Fruit fly (Drosophila melanogaster) whole organism, embryonic: Measurements from ENCODE around the gene Srr.

Experiments
- Adf1 ChIP-seq: fragments of 200-800 bp; sonication (Bioruptor generic); IDR thresholded peaks from 2 replicates; pipeline ENCODE4 v1.3.6; 2022; ENCODE audit warnings: missing biosample characterization, missing genetic modification characterization
- BEAF-32 ChIP-seq: fragments of 200-800 bp; sonication (Bioruptor generic); optimal IDR thresholded peaks from 3 replicates; lab custom pipeline; 2017; ENCODE audit warnings: missing biosample characterization, missing genetic modification characterization, mild to moderate bottlenecking, moderate library complexity, missing genetic modification reagents
- CG11723 ChIP-seq: fragments of 200-800 bp; sonication (Bioruptor generic); optimal IDR thresholded peaks from 2 replicates; lab custom pipeline; 2017; ENCODE audit warnings: missing biosample characterization, mild to moderate bottlenecking, missing genetic modification characterization
- CG12236 ChIP-seq: fragments of 200-800 bp; sonication (Bioruptor generic); optimal IDR thresholded peaks from 2 replicates; lab custom pipeline; 2016; ENCODE audit warnings: missing biosample characterization, missing genetic modification characterization
- CG1233 ChIP-seq: fragments of 200-800 bp; sonication (Bioruptor generic); optimal IDR thresholded peaks from 4 replicates; lab custom pipeline; 2018; ENCODE audit warnings: missing biosample characterization, mild to moderate bottlenecking, missing genetic modification characterization
- CG13287 ChIP-seq: fragments of 200-800 bp; sonication (Bioruptor generic); IDR thresholded peaks from 2 replicates; pipeline ENCODE4 v1.3.6; 2022; ENCODE audit warnings: missing biosample characterization, missing genetic modification characterization; ENCODE audit not compliant: partially characterized antibody
- CG14050 ChIP-seq: fragments of 200-800 bp; sonication (Bioruptor generic); IDR thresholded peaks from 3 replicates; pipeline ENCODE4 v1.3.6; 2022; ENCODE audit warnings: missing biosample characterization, missing genetic modification characterization
- CG15696 ChIP-seq: fragments of 200-800 bp; sonication (Bioruptor generic); optimal IDR thresholded peaks from 2 replicates; lab custom pipeline; 2019; ENCODE audit warnings: missing biosample characterization, mild to moderate bottlenecking, missing genetic modification characterization, moderate library complexity
- CG16863 ChIP-seq: fragments of 200-800 bp; sonication (Bioruptor generic); optimal IDR thresholded peaks from 3 replicates; lab custom pipeline; 2016; ENCODE audit warnings: missing biosample characterization, missing genetic modification characterization
- CG17912 ChIP-seq: fragments of 200-800 bp; sonication (Bioruptor generic); optimal IDR thresholded peaks from 2 replicates; lab custom pipeline; 2018; ENCODE audit warnings: missing biosample characterization, mild to moderate bottlenecking, missing genetic modification characterization
- CG18476 ChIP-seq: fragments of 200-800 bp; sonication (Bioruptor generic); optimal IDR thresholded peaks from 2 replicates; lab custom pipeline; 2016; ENCODE audit warnings: missing biosample characterization, mild to moderate bottlenecking, missing genetic modification characterization
- CG18599 ChIP-seq: fragments of 200-800 bp; sonication (Bioruptor generic); optimal IDR thresholded peaks from 3 replicates; lab custom pipeline; 2017; ENCODE audit warnings: missing biosample characterization, missing genetic modification characterization, mild to moderate bottlenecking, moderate library complexity, missing genetic modification reagents
- CG2129 ChIP-seq: fragments of 200-800 bp; sonication (Bioruptor generic); IDR thresholded peaks from 2 replicates; pipeline ENCODE4 v1.3.6; 2022; ENCODE audit warnings: missing biosample characterization, missing genetic modification characterization; ENCODE audit not compliant: partially characterized antibody
- CG33557 ChIP-seq: fragments of 200-800 bp; sonication (Bioruptor generic); optimal IDR thresholded peaks from 2 replicates; lab custom pipeline; 2019; ENCODE audit warnings: missing biosample characterization, mild to moderate bottlenecking, missing genetic modification characterization, moderate library complexity
- CG6175 ChIP-seq: fragments of 200-800 bp; sonication (Bioruptor generic); IDR thresholded peaks from 3 replicates; pipeline ENCODE4 v1.3.6; 2022; ENCODE audit warnings: missing biosample characterization, missing genetic modification characterization
- CG7963 ChIP-seq: fragments of 200-800 bp; sonication (Bioruptor generic); IDR thresholded peaks from 3 replicates; pipeline ENCODE4 v1.3.6; 2022; ENCODE audit warnings: missing biosample characterization, missing genetic modification characterization; ENCODE audit not compliant: partially characterized antibody
- CG8944 ChIP-seq: fragments of 200-800 bp; sonication (Bioruptor generic); optimal IDR thresholded peaks from 3 replicates; lab custom pipeline; 2016; ENCODE audit warnings: missing biosample characterization, missing genetic modification characterization
- Dip3 ChIP-seq: fragments of 200-800 bp; sonication (Bioruptor generic); optimal IDR thresholded peaks from 3 replicates; lab custom pipeline; 2016; ENCODE audit warnings: missing biosample characterization, missing genetic modification characterization
- Ets65A ChIP-seq: fragments of 200-800 bp; sonication (Bioruptor generic); peaks from one replicate; lab custom pipeline; 2016; ENCODE audit warnings: missing biosample characterization, missing genetic modification characterization
- Lim3 ChIP-seq: fragments of 200-800 bp; sonication (Bioruptor generic); IDR thresholded peaks from 2 replicates; pipeline ENCODE4 v1.3.6; 2022; ENCODE audit warnings: missing biosample characterization, missing genetic modification characterization
- Poxn ChIP-seq: fragments of 200-800 bp; sonication (Bioruptor generic); IDR thresholded peaks from 2 replicates; pipeline ENCODE4 v1.3.6; 2022; ENCODE audit warnings: missing biosample characterization, missing genetic modification characterization
- Sry-β ChIP-seq: fragments of 200-800 bp; sonication (Bioruptor generic); optimal IDR thresholded peaks from 2 replicates; lab custom pipeline; 2018; ENCODE audit warnings: missing biosample characterization, mild to moderate bottlenecking, missing genetic modification characterization, moderate library complexity
- ab ChIP-seq: fragments of 200-800 bp; sonication (Bioruptor generic); optimal IDR thresholded peaks from 2 replicates; lab custom pipeline; 2016; ENCODE audit warnings: missing biosample characterization, missing genetic modification characterization
- ac ChIP-seq: fragments of 200-800 bp; sonication (Bioruptor generic); optimal IDR thresholded peaks from 3 replicates; lab custom pipeline; 2017; ENCODE audit warnings: missing biosample characterization, mild to moderate bottlenecking, missing genetic modification characterization
- amos ChIP-seq: fragments of 200-800 bp; sonication (Bioruptor generic); IDR thresholded peaks from 2 replicates; pipeline ENCODE4 v1.3.6; 2022; ENCODE audit warnings: missing biosample characterization, missing genetic modification characterization; ENCODE audit not compliant: partially characterized antibody
- cato ChIP-seq: fragments of 200-800 bp; sonication (Bioruptor generic); optimal IDR thresholded peaks from 2 replicates; lab custom pipeline; 2016; ENCODE audit warnings: missing biosample characterization, missing genetic modification characterization, borderline replicate concordance
- chinmo ChIP-seq: fragments of 200-800 bp; sonication (Bioruptor generic); IDR thresholded peaks from 4 replicates; pipeline ENCODE4 v1.3.6; 2022; ENCODE audit warnings: missing biosample characterization, missing genetic modification characterization; ENCODE audit not compliant: partially characterized antibody
- danr ChIP-seq: fragments of 200-800 bp; sonication (Bioruptor generic); IDR thresholded peaks from 2 replicates; pipeline ENCODE4 v1.3.6; 2022; ENCODE audit warnings: missing biosample characterization, missing genetic modification characterization
- disco-r ChIP-seq: fragments of 200-800 bp; sonication (Bioruptor generic); optimal IDR thresholded peaks from 2 replicates; lab custom pipeline; 2016; ENCODE audit warnings: missing biosample characterization, missing genetic modification characterization
- dm ChIP-seq: fragments of 200-800 bp; sonication (Bioruptor generic); optimal IDR thresholded peaks from 3 replicates; lab custom pipeline; 2016; ENCODE audit warnings: missing biosample characterization, missing genetic modification characterization
- dpn ChIP-seq, 2 experiments: fragments of 200-800 bp; sonication (Bioruptor generic); optimal IDR thresholded peaks; 3 replicates each; lab custom pipeline; 2016; ENCODE audit warnings: missing biosample characterization in 2 of 2, missing genetic modification characterization in 2 of 2
- fd3F ChIP-seq: fragments of 200-800 bp; sonication (Bioruptor generic); optimal IDR thresholded peaks from 2 replicates; lab custom pipeline; 2018; ENCODE audit warnings: missing biosample characterization, mild to moderate bottlenecking, missing genetic modification characterization, moderate library complexity
- fd64A ChIP-seq: fragments of 200-800 bp; sonication (Bioruptor generic); optimal IDR thresholded peaks from 3 replicates; lab custom pipeline; 2018; ENCODE audit warnings: missing biosample characterization, mild to moderate bottlenecking, missing genetic modification characterization
- fd96Cb ChIP-seq: fragments of 200-800 bp; sonication (Bioruptor generic); optimal IDR thresholded peaks from 2 replicates; lab custom pipeline; 2018; ENCODE audit warnings: missing biosample characterization, mild to moderate bottlenecking, missing genetic modification characterization, moderate library complexity
- gro ChIP-seq: fragments of 200-800 bp; sonication (Bioruptor generic); optimal IDR thresholded peaks from 2 replicates; lab custom pipeline; 2016; ENCODE audit warnings: missing biosample characterization, missing genetic modification characterization
- hb ChIP-seq: fragments of 200-800 bp; sonication (Bioruptor generic); IDR thresholded peaks from 3 replicates; pipeline ENCODE4 v1.3.6; 2022; ENCODE audit warnings: missing biosample characterization, missing genetic modification characterization; ENCODE audit not compliant: partially characterized antibody
- her ChIP-seq: fragments of 200-800 bp; sonication (Bioruptor generic); optimal IDR thresholded peaks from 2 replicates; lab custom pipeline; 2016; ENCODE audit warnings: missing biosample characterization, missing genetic modification characterization
- jumu ChIP-seq: fragments of 200-800 bp; sonication (Bioruptor generic); optimal IDR thresholded peaks from 3 replicates; lab custom pipeline; 2016; ENCODE audit warnings: missing biosample characterization, missing genetic modification characterization
- kah ChIP-seq: fragments of 200-800 bp; sonication (Bioruptor generic); optimal IDR thresholded peaks from 2 replicates; lab custom pipeline; 2018; ENCODE audit warnings: missing biosample characterization, mild to moderate bottlenecking, missing genetic modification characterization
- lola ChIP-seq, 3 experiments: fragments of >200 bp in 2 of 3; fragments of 200-800 bp in 1 of 3; sonication (Bioruptor generic) in 1 of 3; optimal IDR thresholded peaks; 2 replicates each; lab custom pipeline; 2017 to 2019; ENCODE audit warnings: missing biosample characterization in 3 of 3, missing genetic modification characterization in 3 of 3, mild to moderate bottlenecking in 1 of 3, moderate library complexity in 1 of 3
- lov ChIP-seq, 2 experiments: fragments of 200-800 bp in 1 of 2; fragments of >200 bp in 1 of 2; sonication (Bioruptor generic) in 1 of 2; IDR thresholded peaks in 1 of 2; optimal IDR thresholded peaks in 1 of 2; 2 replicates in 1 of 2; 3 replicates in 1 of 2; pipeline versions ENCODE4 v1.3.6 to Lab custom; 2017 to 2022; ENCODE audit warnings: missing biosample characterization in 1 of 2, missing genetic modification characterization in 1 of 2
- mirr ChIP-seq: fragments of 200-800 bp; sonication (Bioruptor generic); optimal IDR thresholded peaks from 3 replicates; lab custom pipeline; 2018; ENCODE audit warnings: missing biosample characterization, mild to moderate bottlenecking, missing genetic modification characterization
- oc ChIP-seq: fragments of 200-800 bp; sonication (Bioruptor generic); optimal IDR thresholded peaks from 2 replicates; lab custom pipeline; 2018; ENCODE audit warnings: missing biosample characterization, mild to moderate bottlenecking, missing genetic modification characterization, moderate library complexity
- pnt ChIP-seq: fragments of 200-800 bp; sonication (Bioruptor generic); optimal IDR thresholded peaks from 3 replicates; lab custom pipeline; 2016; ENCODE audit warnings: missing biosample characterization, missing genetic modification characterization
- salm ChIP-seq: fragments of 200-800 bp; sonication (Bioruptor generic); optimal IDR thresholded peaks from 2 replicates; lab custom pipeline; 2018; ENCODE audit warnings: missing biosample characterization, mild to moderate bottlenecking, missing genetic modification characterization
- tgo ChIP-seq: fragments of 200-800 bp; sonication (Bioruptor generic); IDR thresholded peaks from 3 replicates; pipeline ENCODE4 v1.3.6; 2022; ENCODE audit warnings: missing biosample characterization, missing genetic modification characterization
- tup ChIP-seq: fragments of 200-800 bp; sonication (Bioruptor generic); optimal IDR thresholded peaks from 2 replicates; lab custom pipeline; 2016; ENCODE audit warnings: missing biosample characterization, mild to moderate bottlenecking, missing genetic modification characterization, moderate library complexity
- vvl ChIP-seq: fragments of 200-800 bp; sonication (Bioruptor generic); IDR thresholded peaks from 2 replicates; pipeline ENCODE4 v1.3.6; 2022; ENCODE audit warnings: missing biosample characterization, missing genetic modification characterization
- z ChIP-seq: fragments of 200-800 bp; sonication (Bioruptor generic); IDR thresholded peaks from 3 replicates; pipeline ENCODE4 v1.3.6; 2022; ENCODE audit warnings: missing biosample characterization, missing genetic modification characterization

Gene Srr

DNA sequence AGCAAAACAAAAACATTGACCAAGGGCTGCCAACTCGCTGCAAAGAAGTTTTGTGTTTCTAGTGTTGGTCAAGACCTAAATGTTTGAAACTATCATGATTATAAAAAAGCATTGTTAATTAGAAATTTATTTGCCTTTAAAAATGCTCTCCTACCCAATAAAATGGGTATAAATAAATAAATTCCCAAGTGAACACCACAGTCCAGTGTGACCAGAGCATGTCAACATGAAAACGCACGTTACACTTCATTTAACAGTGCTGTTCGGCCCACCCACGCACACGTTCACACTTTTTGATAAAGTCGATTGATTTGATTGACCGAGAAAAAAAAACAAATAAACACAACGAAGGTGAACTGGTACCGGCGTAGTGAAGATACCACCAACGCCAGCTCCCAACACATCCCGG is 38.9 kb downstream of the Srr start, which contains the start of the genes CG9356, BBIP1 and CG8135 (continued):
- peak; percentile 97 for TF ChIP-seq Ets65A (GFP tag; lab: Kevin White, UChicago)
- peak; percentile 41; the same call in 2 of the 3 replicates for TF ChIP-seq CG14050 (GFP tag; lab: Robert Waterston, UW)
- TF ChIP-seq CG13287 (GFP tag; lab: Robert Waterston, UW) = peak; percentile 71
- peak; percentile 70 for TF ChIP-seq mirr
- TF ChIP-seq BEAF-32 (GFP tag; lab: Kevin White, UChicago) = peak; percentile 54
- peak; percentile 47 for TF ChIP-seq salm
- peak; percentile 73 for TF ChIP-seq dm
- TF ChIP-seq CG16863 = peak; percentile 76
- peak; percentile 80 for TF ChIP-seq jumu
- TF ChIP-seq CG1233 (GFP tag; lab: Kevin White, UChicago) = peak; percentile 2
- TF ChIP-seq fd64A (GFP tag; lab: Kevin White, UChicago) = no peak
- TF ChIP-seq Adf1 (GFP tag; lab: Robert Waterston, UW) = peak; percentile 29; the same call in 1 of the 2 replicates
- no peak for TF ChIP-seq danr (GFP tag; lab: Robert Waterston, UW)
- peak in 1 of 3 experiments; percentile 55 for TF ChIP-seq lola (GFP tag; optimal IDR thresholded peaks at IDR 0.05; lab: Kevin White, UChicago)
- peak; percentile 71 for TF ChIP-seq CG18476 (GFP tag; lab: Kevin White, UChicago)
- peak; percentile 67 for TF ChIP-seq pnt (GFP tag; lab: Kevin White, UChicago)
- peak; percentile 60; the same call in 2 of the 3 replicates for TF ChIP-seq tgo
- TF ChIP-seq Poxn (GFP tag; lab: Robert Waterston, UW) = no peak
- peak; percentile 87 for TF ChIP-seq vvl (GFP tag; lab: Robert Waterston, UW)
- peak; percentile 59 for TF ChIP-seq Sry-β (GFP tag; lab: Kevin White, UChicago)
- peak; percentile 36 for TF ChIP-seq CG33557
- TF ChIP-seq ac (GFP tag; lab: Kevin White, UChicago) = no peak
- TF ChIP-seq amos (GFP tag; lab: Robert Waterston, UW) = no peak
- peak; percentile 29 for TF ChIP-seq fd3F (GFP tag; lab: Kevin White, UChicago)
- peak; percentile 50 for TF ChIP-seq her (GFP tag; lab: Kevin White, UChicago)
- no peak for TF ChIP-seq CG17912 (GFP tag; lab: Kevin White, UChicago)
- peak; percentile 85 for TF ChIP-seq CG8944 (GFP tag; lab: Kevin White, UChicago)
- TF ChIP-seq chinmo (GFP tag; lab: Robert Waterston, UW) = no peak
- TF ChIP-seq CG11723 (GFP tag; lab: Kevin White, UChicago) = no peak
- peak; percentile 47 for TF ChIP-seq CG15696 (tag; lab: Kevin White, UChicago)
- no peak for TF ChIP-seq disco-r
- peak; percentile 66 for TF ChIP-seq CG18599 (GFP tag; lab: Kevin White, UChicago)
- TF ChIP-seq gro (GFP tag; lab: Kevin White, UChicago) = peak; percentile 81
- peak; percentile 81 for TF ChIP-seq Dip3
- TF ChIP-seq dpn (GFP tag; optimal IDR thresholded peaks at IDR 0.05; lab: Kevin White, UChicago) = peak; percentile 78 to 89
- TF ChIP-seq hb = no peak
- TF ChIP-seq z (GFP tag; lab: Robert Waterston, UW) = no peak
- peak; percentile 40 for TF ChIP-seq CG12236 (GFP tag; lab: Kevin White, UChicago)
- no peak for TF ChIP-seq lov (optimal IDR thresholded peaks at IDR 0.05; lab: Kevin White, UChicago)
- no peak for TF ChIP-seq lov (GFP tag; IDR thresholded peaks at IDR 0.05; lab: Robert Waterston, UW)
- no peak for TF ChIP-seq oc
- TF ChIP-seq cato = peak; percentile 68
- TF ChIP-seq CG7963 = no peak
- peak; percentile 75 for TF ChIP-seq tup (GFP tag; lab: Kevin White, UChicago)
- TF ChIP-seq CG6175 (GFP tag; lab: Robert Waterston, UW) = no peak
- peak; percentile 29 for TF ChIP-seq fd96Cb (tag; lab: Kevin White, UChicago)
- TF ChIP-seq ab (GFP tag; lab: Kevin White, UChicago) = no peak
- no peak for TF ChIP-seq kah (GFP tag; lab: Kevin White, UChicago)
- no peak for TF ChIP-seq Lim3 (GFP tag; lab: Robert Waterston, UW)
- TF ChIP-seq CG2129 (GFP tag; lab: Robert Waterston, UW) = no peak
